Worm (Caenorhabditis elegans) whole organism, dauer: ENCODE data around the gene famh-161.
"Not testable (repeated sequence)": the region's sequence is repeated elsewhere in the genome, so short reads cannot be mapped to it uniquely, and the experiment has no call there.

Source experiments
- unc-62 ChIP-seq: sonication (generic microtip); optimal IDR thresholded peaks from 2 replicates; lab custom pipeline; 2017; ENCODE audit warnings: missing biosample characterization, missing genetic modification reagents, missing genetic modification characterization

famh-161 gene

ce11 chrV:20544092-20544491, 10.1 kb upstream of the famh-161 start, which contains the start of gene slc-36.3:
slc-36.3 (minus strand) TSS chrV:20544192.
- TF ChIP-seq unc-62 (GFP tag; lab: Kevin White, UChicago), result no peak

ce11 chrV:20539055-20539454, 5.1 kb upstream of the famh-161 start, which contains the start of gene Y38H6C.16:
Y38H6C.16 (minus strand) TSS chrV:20539347.
- no peak for TF ChIP-seq unc-62 (GFP tag; lab: Kevin White, UChicago)

ce11 chrV:20536208-20536607, 2.2 kb upstream of the famh-161 start, which contains the start of gene Y38H6C.15:
Y38H6C.15 (minus strand) TSS chrV:20536308.
- TF ChIP-seq unc-62 (GFP tag; lab: Kevin White, UChicago), result no peak

- TF ChIP-seq unc-62 (GFP tag; lab: Kevin White, UChicago), result no peak
Measured at ce11 chrV:20527493-20527892, 6.5 kb downstream of the famh-161 start, which contains the start of gene Y38H6C.13. Y38H6C.13 (plus strand) TSS chrV:20527793.

- TF ChIP-seq unc-62 (GFP tag; lab: Kevin White, UChicago), result no peak
Measured at ce11 chrV:20525816-20526459, 8.0 kb downstream of the famh-161 start, which contains the start of the genes srh-166 and Y38H6C.24. srh-166 (minus strand) TSS chrV:20525866. Y38H6C.24 (plus strand) TSS chrV:20526435.

ce11 chrV:20522219-20522618, 11.8 kb downstream of the famh-161 start, which contains the start of the genes Y38H6C.9 and fbxa-150:
Y38H6C.9 (minus strand) TSS chrV:20522270.
fbxa-150 (plus strand) TSS chrV:20522598.
- no peak for TF ChIP-seq unc-62 (GFP tag; lab: Kevin White, UChicago)

ce11 chrV:20518927-20519326, 15.0 kb downstream of the famh-161 start, which contains the start of gene Y38H6C.25:
Y38H6C.25 (plus strand) TSS chrV:20519227.
- no peak for TF ChIP-seq unc-62 (GFP tag; lab: Kevin White, UChicago)

- no peak for TF ChIP-seq unc-62 (GFP tag; lab: Kevin White, UChicago)
Measured at ce11 chrV:20517005-20517404, 17.0 kb downstream of the famh-161 start.

ce11 chrV:20514483-20514882, 19.5 kb downstream of the famh-161 start:
- no peak for TF ChIP-seq unc-62 (GFP tag; lab: Kevin White, UChicago)

ce11 chrV:20513661-20514060, 20.3 kb downstream of the famh-161 start, which contains the start of gene Y38H6C.8:
Y38H6C.8 (plus strand) TSS chrV:20513961.
- not testable (repeated sequence) for TF ChIP-seq unc-62 (GFP tag; lab: Kevin White, UChicago)

ce11 chrV:20509427-20509826, 24.5 kb downstream of the famh-161 start:
- no peak for TF ChIP-seq unc-62 (GFP tag; lab: Kevin White, UChicago)

- TF ChIP-seq unc-62 (GFP tag; lab: Kevin White, UChicago), result no peak
Measured at ce11 chrV:20506542-20506941, 27.4 kb downstream of the famh-161 start.

- TF ChIP-seq unc-62 (GFP tag; lab: Kevin White, UChicago), result no peak
Measured at ce11 chrV:20504997-20505396, 29.0 kb downstream of the famh-161 start, which contains the start of gene Y38H6C.4. Y38H6C.4 (minus strand) TSS chrV:20505097.

ce11 chrV:20500405-20500804, 33.6 kb downstream of the famh-161 start, which contains the start of gene dct-14:
dct-14 (minus strand) TSS chrV:20500505.
- no peak for TF ChIP-seq unc-62 (GFP tag; lab: Kevin White, UChicago)

ce11 chrV:20499642-20500041, 34.3 kb downstream of the famh-161 start:
- TF ChIP-seq unc-62 (GFP tag; lab: Kevin White, UChicago), result no peak

- no peak for TF ChIP-seq unc-62 (GFP tag; lab: Kevin White, UChicago)
Measured at ce11 chrV:20498980-20499379, 35.0 kb downstream of the famh-161 start, which contains the start of gene dct-16. dct-16 (minus strand) TSS chrV:20499057.
